Fruit fly (Drosophila melanogaster) whole organism, embryonic: ENCODE data around the gene wb.

ENCODE experiments used
- ATbp ChIP-seq: fragments of 200-800 bp; sonication (Bioruptor generic); optimal IDR thresholded peaks from 2 replicates; lab custom pipeline; 2017; ENCODE audit warnings: missing biosample characterization, mild to moderate bottlenecking, missing genetic modification characterization, missing genetic modification reagents
- Adf1 ChIP-seq: fragments of 200-800 bp; sonication (Bioruptor generic); IDR thresholded peaks from 2 replicates; pipeline ENCODE4 v1.3.6; 2022; ENCODE audit warnings: missing biosample characterization, missing genetic modification characterization
- Bdp1 ChIP-seq: fragments of 200-800 bp; sonication (Bioruptor generic); optimal IDR thresholded peaks from 3 replicates; lab custom pipeline; 2016; ENCODE audit warnings: missing biosample characterization, missing genetic modification characterization
- CG10267 ChIP-seq: fragments of 200-800 bp; sonication (Bioruptor generic); optimal IDR thresholded peaks from 2 replicates; lab custom pipeline; 2018; ENCODE audit warnings: missing biosample characterization, mild to moderate bottlenecking, missing genetic modification characterization, moderate library complexity
- CG10462 ChIP-seq: fragments of 200-800 bp; sonication (Bioruptor generic); optimal IDR thresholded peaks from 2 replicates; lab custom pipeline; 2016; ENCODE audit warnings: missing biosample characterization, missing genetic modification characterization
- CG10959 ChIP-seq: fragments of 200-800 bp; sonication (Bioruptor generic); IDR thresholded peaks from 2 replicates; pipeline ENCODE4 v1.3.6; 2022; ENCODE audit warnings: missing biosample characterization, missing genetic modification characterization
- CG11085 ChIP-seq: fragments of 200-800 bp; sonication (Bioruptor generic); IDR thresholded peaks from 2 replicates; pipeline ENCODE4 v1.3.6; 2022; ENCODE audit warnings: missing biosample characterization, missing genetic modification characterization
- CG11560 ChIP-seq: fragments of 200-800 bp; sonication (Bioruptor generic); IDR thresholded peaks from 3 replicates; pipeline ENCODE4 v1.3.6; 2022; ENCODE audit warnings: missing biosample characterization, missing genetic modification characterization
- CG12071 ChIP-seq: fragments of 200-800 bp; sonication (Bioruptor generic); optimal IDR thresholded peaks from 3 replicates; lab custom pipeline; 2018; ENCODE audit warnings: missing biosample characterization, mild to moderate bottlenecking, missing genetic modification characterization
- CG13624 ChIP-seq: fragments of 200-800 bp; sonication (Bioruptor generic); optimal IDR thresholded peaks from 2 replicates; lab custom pipeline; 2016; ENCODE audit warnings: missing biosample characterization, missing genetic modification characterization
- CG13775 ChIP-seq: fragments of 200-800 bp; sonication (Bioruptor generic); optimal IDR thresholded peaks from 3 replicates; lab custom pipeline; 2017; ENCODE audit warnings: missing biosample characterization, mild to moderate bottlenecking, missing genetic modification characterization
- CG14710 ChIP-seq: fragments of 200-800 bp; sonication (Bioruptor generic); optimal IDR thresholded peaks from 3 replicates; lab custom pipeline; 2019; ENCODE audit warnings: missing biosample characterization, mild to moderate bottlenecking, missing genetic modification characterization, moderate library complexity
- CG17802 ChIP-seq: fragments of 200-800 bp; sonication (Bioruptor generic); optimal IDR thresholded peaks from 2 replicates; lab custom pipeline; 2018; ENCODE audit warnings: missing biosample characterization, mild to moderate bottlenecking, missing genetic modification characterization, moderate library complexity
- CG17829 ChIP-seq: fragments of 200-800 bp; optimal IDR thresholded peaks from 2 replicates; lab custom pipeline; 2019; ENCODE audit warnings: missing biosample characterization, mild to moderate bottlenecking, missing genetic modification characterization, moderate library complexity
- CG18262 ChIP-seq: fragments of 200-800 bp; optimal IDR thresholded peaks from 3 replicates; lab custom pipeline; 2019; ENCODE audit warnings: missing biosample characterization, mild to moderate bottlenecking, missing genetic modification characterization, moderate library complexity
- CG18476 ChIP-seq: fragments of 200-800 bp; sonication (Bioruptor generic); optimal IDR thresholded peaks from 2 replicates; lab custom pipeline; 2016; ENCODE audit warnings: missing biosample characterization, mild to moderate bottlenecking, missing genetic modification characterization
- CG18764 ChIP-seq: fragments of 200-800 bp; sonication (Bioruptor generic); optimal IDR thresholded peaks from 3 replicates; lab custom pipeline; 2016; ENCODE audit warnings: missing biosample characterization, missing genetic modification characterization
- CG2199 ChIP-seq: fragments of 200-800 bp; sonication (Bioruptor generic); IDR thresholded peaks from 3 replicates; pipeline ENCODE4 v1.3.6; 2022; ENCODE audit warnings: missing biosample characterization, missing genetic modification characterization
- CG3065 ChIP-seq: fragments of 200-800 bp; sonication (Bioruptor generic); optimal IDR thresholded peaks from 2 replicates; lab custom pipeline; 2016; ENCODE audit warnings: missing biosample characterization, missing genetic modification characterization
- CG32532 ChIP-seq: fragments of 200-800 bp; sonication (Bioruptor generic); IDR thresholded peaks from 2 replicates; pipeline ENCODE4 v1.3.6; 2022; ENCODE audit warnings: missing biosample characterization, missing genetic modification characterization
- CG32772 ChIP-seq: fragments of 200-800 bp; sonication (Bioruptor generic); IDR thresholded peaks from 2 replicates; pipeline ENCODE4 v1.3.6; 2022; ENCODE audit warnings: missing biosample characterization, missing genetic modification characterization
- CG8290 ChIP-seq, 3 experiments: fragments of 200-800 bp; sonication (Bioruptor generic); optimal IDR thresholded peaks; 2 replicates each; lab custom pipeline; 2016 to 2019; ENCODE audit warnings: missing biosample characterization in 3 of 3, missing genetic modification characterization in 3 of 3, mild to moderate bottlenecking in 2 of 3, moderate library complexity in 1 of 3
- Camta ChIP-seq: fragments of 200-800 bp; sonication (Bioruptor generic); optimal IDR thresholded peaks from 2 replicates; lab custom pipeline; 2016; ENCODE audit warnings: missing biosample characterization, missing genetic modification characterization
- CrebB ChIP-seq: fragments of 200-800 bp; sonication (Bioruptor generic); optimal IDR thresholded peaks from 3 replicates; lab custom pipeline; 2018; ENCODE audit warnings: missing biosample characterization, mild to moderate bottlenecking, missing genetic modification characterization
- Dad ChIP-seq: fragments of 200-800 bp; sonication (Bioruptor generic); optimal IDR thresholded peaks from 3 replicates; lab custom pipeline; 2016; ENCODE audit warnings: missing biosample characterization, missing genetic modification characterization
- Deaf1 ChIP-seq: fragments of 200-800 bp; optimal IDR thresholded peaks from 3 replicates; lab custom pipeline; 2019; ENCODE audit warnings: missing biosample characterization, mild to moderate bottlenecking, missing genetic modification characterization, moderate library complexity
- Ets97D ChIP-seq: fragments of 200-800 bp; sonication (Bioruptor generic); optimal IDR thresholded peaks from 3 replicates; lab custom pipeline; 2016; ENCODE audit warnings: missing biosample characterization, missing genetic modification characterization
- Fer1 ChIP-seq: fragments of 200-800 bp; sonication (Bioruptor generic); optimal IDR thresholded peaks from 2 replicates; lab custom pipeline; 2017; ENCODE audit warnings: missing biosample characterization, mild to moderate bottlenecking, missing genetic modification characterization
- Hmr ChIP-seq: fragments of 200-800 bp; sonication (Bioruptor generic); optimal IDR thresholded peaks from 3 replicates; lab custom pipeline; 2017; ENCODE audit warnings: mild to moderate bottlenecking, missing biosample characterization, missing genetic modification reagents, missing genetic modification characterization
- Mes4 ChIP-seq: fragments of 200-800 bp; sonication (Bioruptor generic); optimal IDR thresholded peaks from 2 replicates; lab custom pipeline; 2016; ENCODE audit warnings: missing biosample characterization, missing genetic modification characterization
- Optix ChIP-seq: fragments of 200-800 bp; sonication (Bioruptor generic); IDR thresholded peaks from 3 replicates; pipeline ENCODE4 v1.3.6; 2022; ENCODE audit warnings: missing biosample characterization, missing genetic modification characterization
- Sry-δ ChIP-seq: fragments of 200-800 bp; sonication (Bioruptor generic); optimal IDR thresholded peaks from 2 replicates; lab custom pipeline; 2016; ENCODE audit warnings: missing biosample characterization, missing genetic modification characterization
- Stat92E ChIP-seq, 3 experiments: fragments of >200 bp in 2 of 3; fragments of 200-800 bp in 1 of 3; sonication (Bioruptor generic) in 1 of 3; optimal IDR thresholded peaks; 2 replicates each; lab custom pipeline; 2017 to 2019; ENCODE audit warnings: missing biosample characterization in 3 of 3, missing genetic modification characterization in 3 of 3, mild to moderate bottlenecking in 1 of 3, moderate library complexity in 1 of 3
- Xbp1 ChIP-seq: fragments of 200-800 bp; sonication (Bioruptor generic); optimal IDR thresholded peaks from 3 replicates; lab custom pipeline; 2016; ENCODE audit warnings: missing biosample characterization, mild to moderate bottlenecking, missing genetic modification characterization
- ase ChIP-seq: fragments of 200-800 bp; sonication (Bioruptor generic); IDR thresholded peaks from 3 replicates; pipeline ENCODE4 v1.3.6; 2022; ENCODE audit warnings: missing biosample characterization, missing genetic modification characterization
- bowl ChIP-seq: fragments of 200-800 bp; sonication (Bioruptor generic); IDR thresholded peaks from 2 replicates; pipeline ENCODE4 v1.3.6; 2022; ENCODE audit warnings: missing biosample characterization, missing genetic modification characterization
- cato ChIP-seq: fragments of 200-800 bp; sonication (Bioruptor generic); optimal IDR thresholded peaks from 2 replicates; lab custom pipeline; 2016; ENCODE audit warnings: missing biosample characterization, missing genetic modification characterization, borderline replicate concordance
- chif ChIP-seq, 2 experiments: fragments of 200-800 bp; sonication (Bioruptor generic); optimal IDR thresholded peaks; 3 replicates each; lab custom pipeline; 2016; ENCODE audit warnings: missing biosample characterization in 2 of 2, missing genetic modification characterization in 2 of 2
- en ChIP-seq: fragments of 200-800 bp; sonication (Bioruptor generic); optimal IDR thresholded peaks from 2 replicates; lab custom pipeline; 2016; ENCODE audit warnings: missing biosample characterization, missing genetic modification characterization
- ewg ChIP-seq: fragments of 200-800 bp; sonication (Bioruptor generic); optimal IDR thresholded peaks from 3 replicates; lab custom pipeline; 2017; ENCODE audit warnings: mild to moderate bottlenecking, missing biosample characterization, missing genetic modification reagents, missing genetic modification characterization
- fd3F ChIP-seq: fragments of 200-800 bp; sonication (Bioruptor generic); optimal IDR thresholded peaks from 2 replicates; lab custom pipeline; 2018; ENCODE audit warnings: missing biosample characterization, mild to moderate bottlenecking, missing genetic modification characterization, moderate library complexity
- fd64A ChIP-seq: fragments of 200-800 bp; sonication (Bioruptor generic); optimal IDR thresholded peaks from 3 replicates; lab custom pipeline; 2018; ENCODE audit warnings: missing biosample characterization, mild to moderate bottlenecking, missing genetic modification characterization
- knrl ChIP-seq: fragments of 200-800 bp; sonication (Bioruptor generic); IDR thresholded peaks from 3 replicates; pipeline ENCODE4 v1.3.6; 2022; ENCODE audit warnings: missing biosample characterization, missing genetic modification characterization; ENCODE audit not compliant: partially characterized antibody
- luna ChIP-seq: fragments of 200-800 bp; sonication (Bioruptor generic); optimal IDR thresholded peaks from 2 replicates; lab custom pipeline; 2016; ENCODE audit warnings: missing biosample characterization, missing genetic modification characterization
- phol ChIP-seq: fragments of 200-800 bp; sonication (Bioruptor generic); optimal IDR thresholded peaks from 3 replicates; lab custom pipeline; 2018; ENCODE audit warnings: missing biosample characterization, mild to moderate bottlenecking, missing genetic modification characterization, moderate library complexity
- ro ChIP-seq: fragments of 200-800 bp; sonication (Bioruptor generic); IDR thresholded peaks from 2 replicates; pipeline ENCODE4 v1.3.6; 2022; ENCODE audit warnings: missing biosample characterization, missing genetic modification characterization
- scrt ChIP-seq: fragments of 200-800 bp; sonication (Bioruptor generic); optimal IDR thresholded peaks from 2 replicates; lab custom pipeline; 2018; ENCODE audit warnings: missing biosample characterization, mild to moderate bottlenecking, missing genetic modification characterization, moderate library complexity
- sob ChIP-seq: fragments of 200-800 bp; sonication (Bioruptor generic); IDR thresholded peaks from 2 replicates; pipeline ENCODE4 v1.3.6; 2022; ENCODE audit warnings: missing biosample characterization, missing genetic modification characterization
- wor ChIP-seq: fragments of 200-800 bp; sonication (Bioruptor generic); IDR thresholded peaks from 2 replicates; pipeline ENCODE4 v1.3.6; 2022; ENCODE audit warnings: missing biosample characterization, missing genetic modification characterization
- yki ChIP-seq: fragments of >200 bp; optimal IDR thresholded peaks from 3 replicates; lab custom pipeline; 2018
- z ChIP-seq: fragments of 200-800 bp; sonication (Bioruptor generic); IDR thresholded peaks from 3 replicates; pipeline ENCODE4 v1.3.6; 2022; ENCODE audit warnings: missing biosample characterization, missing genetic modification characterization

The wb gene

DNA sequence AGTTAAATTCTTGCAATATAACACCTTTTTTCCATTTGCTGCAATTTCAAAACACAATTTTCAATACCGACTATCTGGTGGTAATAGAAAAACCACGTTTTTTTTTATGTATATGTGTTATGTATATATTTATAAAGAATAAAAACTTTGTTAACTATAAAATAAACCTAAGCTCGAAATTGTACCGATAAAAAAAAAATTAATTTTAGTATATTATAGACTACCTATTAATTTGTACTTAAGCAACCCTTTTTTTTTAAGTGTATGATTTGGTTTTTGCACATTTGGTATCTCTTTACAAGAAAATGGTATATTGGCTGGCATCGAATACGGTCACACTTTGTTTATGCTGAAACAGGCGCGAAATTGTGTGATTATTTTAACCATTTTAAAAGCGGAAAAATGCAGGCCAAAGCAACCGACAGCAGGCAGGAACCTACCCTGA lies 98.9 kb downstream of the wb start, which contains the start of gene spel1 (continued):
- TF ChIP-seq bowl (GFP tag; lab: Robert Waterston, UW) (0 out of 2 replicates have a peak, but pooled peaks have one; percentile 36), CG13624 (GFP tag; lab: Kevin White, UChicago) (peak; percentile 5), CG8290 (GFP tag; optimal IDR thresholded peaks at IDR 0.05; lab: Kevin White, UChicago) (peak; percentile 57), CG8290 (tag; optimal IDR thresholded peaks at IDR 0.05; lab: Kevin White, UChicago) (peak in 1 of 2 experiments; percentile 43), phol (tag; lab: Kevin White, UChicago) (peak; percentile 89), wor (GFP tag; lab: Robert Waterston, UW) (peak; percentile 49), CG32532 (peak; percentile 91), Adf1 (GFP tag; lab: Robert Waterston, UW) (peak; percentile 32), CG2199 (no peak), CG13775 (peak; percentile 60), Camta (GFP tag; lab: Kevin White, UChicago) (no peak), ro (GFP tag; lab: Robert Waterston, UW) (no peak), Hmr (peak; percentile 81), fd3F (GFP tag; lab: Kevin White, UChicago) (peak; percentile 76), Fer1 (GFP tag; lab: Kevin White, UChicago) (peak; percentile 79), CG10959 (no peak), Ets97D (GFP tag; lab: Kevin White, UChicago) (peak; percentile 51), ATbp (GFP tag; lab: Kevin White, UChicago) (peak; percentile 59), z (GFP tag; lab: Robert Waterston, UW) (no peak), CG18476 (GFP tag; lab: Kevin White, UChicago) (peak; percentile 13), ase (GFP tag; lab: Robert Waterston, UW) (peak; percentile 58), Deaf1 (tag; lab: Kevin White, UChicago) (peak; percentile 61), Bdp1 (GFP tag; lab: Kevin White, UChicago) (no peak), Stat92E (GFP tag; optimal IDR thresholded peaks at IDR 0.05; lab: Kevin White, UChicago) (peak in 1 of 3 experiments; percentile 10), CG17802 (tag; lab: Kevin White, UChicago) (no peak), Mes4 (no peak), CG10462 (peak; percentile 41), CrebB (tag; lab: Kevin White, UChicago) (peak; percentile 62), CG17829 (tag; lab: Kevin White, UChicago) (peak; percentile 88), scrt (GFP tag; lab: Kevin White, UChicago) (peak; percentile 54), CG12071 (GFP tag; lab: Kevin White, UChicago) (no peak), luna (GFP tag; lab: Kevin White, UChicago) (no peak), cato (GFP tag; lab: Kevin White, UChicago) (peak; percentile 20), CG11085 (GFP tag; lab: Robert Waterston, UW) (peak; percentile 72), CG10267 (peak; percentile 83), CG3065 (GFP tag; lab: Kevin White, UChicago) (peak; percentile 11), CG18764 (GFP tag; lab: Kevin White, UChicago) (peak; percentile 65), CG18262 (tag; lab: Kevin White, UChicago) (peak; percentile 88), en (GFP tag; lab: Kevin White, UChicago) (no peak), Xbp1 (GFP tag; lab: Kevin White, UChicago) (peak; percentile 80), Sry-δ (peak; percentile 8), Dad (GFP tag; lab: Kevin White, UChicago) (no peak), CG11560 (no peak), fd64A (GFP tag; lab: Kevin White, UChicago) (no peak), CG32772 (peak; percentile 74), CG14710 (tag; lab: Kevin White, UChicago) (peak; percentile 87), sob (peak; percentile 74), yki (lab: Kevin White, UChicago) (no peak), chif (GFP tag; optimal IDR thresholded peaks at IDR 0.05; lab: Kevin White, UChicago) (no peak), Optix (no peak), ewg (peak; percentile 34), knrl (no peak)
